Worm (Caenorhabditis elegans) whole organism, L2 larva: ENCODE data around the gene nspg-7.1.

Source experiments
- C34F6.9 ChIP-seq: fragments of 150-350 bp; optimal IDR thresholded peaks from 2 replicates; lab custom pipeline; 2014; ENCODE audit warnings: missing biosample characterization, missing genetic modification characterization
- F13H6.1 ChIP-seq: sonication (generic microtip); optimal IDR thresholded peaks from 2 replicates; lab custom pipeline; 2016; ENCODE audit warnings: missing genetic modification characterization, missing compliant biosample characterization
- R02D3.7 ChIP-seq: fragments of 150-350 bp; optimal IDR thresholded peaks from 2 replicates; lab custom pipeline; 2014; ENCODE audit warnings: missing biosample characterization, missing genetic modification characterization
- ZK546.5 ChIP-seq: sonication (generic microtip); optimal IDR thresholded peaks from 2 replicates; lab custom pipeline; 2017; ENCODE audit warnings: missing biosample characterization, missing genetic modification characterization
- alr-1 ChIP-seq: fragments of 150-350 bp; optimal IDR thresholded peaks from 2 replicates; lab custom pipeline; 2014; ENCODE audit warnings: missing biosample characterization, missing genetic modification characterization
- aly-2 ChIP-seq: fragments of 150-350 bp; optimal IDR thresholded peaks from 2 replicates; lab custom pipeline; 2014; ENCODE audit warnings: missing biosample characterization, missing genetic modification characterization
- ama-1 ChIP-seq: fragments of 150-350 bp; optimal IDR thresholded peaks from 2 replicates; lab custom pipeline; 2018; ENCODE audit warnings: inconsistent platforms
- blmp-1 ChIP-seq: sonication (generic microtip); optimal IDR thresholded peaks from 2 replicates; lab custom pipeline; 2017; ENCODE audit warnings: missing genetic modification characterization, mild to moderate bottlenecking, missing compliant biosample characterization, antibody characterized with exemption, moderate library complexity; ENCODE audit not compliant: insufficient read depth
- ceh-82 ChIP-seq: fragments of 150-350 bp; optimal IDR thresholded peaks from 2 replicates; lab custom pipeline; 2014; ENCODE audit warnings: missing biosample characterization, missing genetic modification characterization
- crh-2 ChIP-seq: sonication (generic microtip); optimal IDR thresholded peaks from 2 replicates; lab custom pipeline; 2017; ENCODE audit warnings: missing biosample characterization, missing genetic modification characterization
- dmd-4 ChIP-seq: sonication (generic microtip); optimal IDR thresholded peaks from 2 replicates; lab custom pipeline; 2017; ENCODE audit warnings: missing biosample characterization, missing genetic modification characterization
- egl-27 ChIP-seq: sonication (generic microtip); optimal IDR thresholded peaks from 3 replicates; lab custom pipeline; 2017; ENCODE audit warnings: missing biosample characterization, missing genetic modification reagents, missing genetic modification characterization
- fos-1 ChIP-seq: fragments of 150-350 bp; optimal IDR thresholded peaks from 2 replicates; lab custom pipeline; 2014; ENCODE audit warnings: missing biosample characterization, missing genetic modification characterization
- gmeb-1 ChIP-seq: fragments of 150-350 bp; optimal IDR thresholded peaks from 2 replicates; lab custom pipeline; 2014; ENCODE audit warnings: missing biosample characterization, missing genetic modification characterization
- lin-11 ChIP-seq: fragments of 150-350 bp; sonication (generic microtip); optimal IDR thresholded peaks from 2 replicates; lab custom pipeline; 2014; ENCODE audit warnings: missing biosample characterization, missing genetic modification characterization, inconsistent platforms, mixed read lengths
- lin-39 ChIP-seq: fragments of 150-350 bp; optimal IDR thresholded peaks from 2 replicates; lab custom pipeline; 2014; ENCODE audit warnings: missing biosample characterization, missing genetic modification reagents, missing genetic modification characterization
- lsy-2 ChIP-seq, 2 experiments: fragments of 150-350 bp in 1 of 2; sonication (generic microtip) in 1 of 2; optimal IDR thresholded peaks; 2 replicates each; lab custom pipeline; 2014 to 2017; ENCODE audit warnings: missing biosample characterization in 2 of 2, missing genetic modification characterization in 2 of 2
- mdl-1 ChIP-seq, 2 experiments: fragments of 150-350 bp in 1 of 2; sonication (generic microtip) in 1 of 2; optimal IDR thresholded peaks; 2 replicates each; lab custom pipeline; 2017; ENCODE audit warnings: missing biosample characterization in 2 of 2, missing genetic modification characterization in 2 of 2
- nhr-10 ChIP-seq: sonication (generic microtip); optimal IDR thresholded peaks from 2 replicates; lab custom pipeline; 2017; ENCODE audit warnings: missing biosample characterization, missing genetic modification characterization
- nhr-12 ChIP-seq: fragments of 150-350 bp; optimal IDR thresholded peaks from 2 replicates; lab custom pipeline; 2014; ENCODE audit warnings: missing biosample characterization, missing genetic modification characterization
- nhr-129 ChIP-seq: fragments of 150-350 bp; optimal IDR thresholded peaks from 2 replicates; lab custom pipeline; 2014; ENCODE audit warnings: missing biosample characterization, missing genetic modification characterization
- nhr-23 ChIP-seq: fragments of 150-350 bp; optimal IDR thresholded peaks from 2 replicates; lab custom pipeline; 2014; ENCODE audit warnings: missing biosample characterization, missing genetic modification reagents, missing genetic modification characterization
- nhr-237 ChIP-seq: fragments of 150-350 bp; optimal IDR thresholded peaks from 2 replicates; lab custom pipeline; 2014; ENCODE audit warnings: missing biosample characterization, missing genetic modification characterization
- nhr-25 ChIP-seq: fragments of 150-350 bp; sonication (generic microtip); optimal IDR thresholded peaks from 3 replicates; lab custom pipeline; 2014; ENCODE audit warnings: missing biosample characterization, missing genetic modification characterization
- nhr-6 ChIP-seq: fragments of 150-350 bp; optimal IDR thresholded peaks from 2 replicates; lab custom pipeline; 2014; ENCODE audit warnings: missing biosample characterization, missing genetic modification characterization
- skn-1 ChIP-seq: sonication (generic microtip); optimal IDR thresholded peaks from 2 replicates; lab custom pipeline; 2017; ENCODE audit warnings: missing biosample characterization, missing genetic modification characterization
- sma-3 ChIP-seq: sonication (generic microtip); optimal IDR thresholded peaks from 2 replicates; lab custom pipeline; 2016; ENCODE audit warnings: missing genetic modification reagents, missing genetic modification characterization, missing compliant biosample characterization
- sma-9 ChIP-seq, 2 experiments: fragments of 150-350 bp in 1 of 2; sonication (generic microtip) in 1 of 2; optimal IDR thresholded peaks; 2 replicates each; lab custom pipeline; 2014 to 2016; ENCODE audit warnings: missing genetic modification characterization in 2 of 2, mild to moderate bottlenecking in 1 of 2, missing biosample characterization in 1 of 2, missing compliant biosample characterization in 1 of 2, missing genetic modification reagents in 1 of 2, moderate library complexity in 1 of 2
- snpc-4 ChIP-seq: fragments of 150-350 bp; optimal IDR thresholded peaks from 2 replicates; lab custom pipeline; 2014; ENCODE audit warnings: missing biosample characterization, missing genetic modification characterization
- unc-55 ChIP-seq: fragments of 150-350 bp; sonication (generic microtip); optimal IDR thresholded peaks from 3 replicates; lab custom pipeline; 2014; ENCODE audit warnings: missing biosample characterization, missing genetic modification reagents, missing genetic modification characterization
- unc-62 ChIP-seq: fragments of 150-350 bp; optimal IDR thresholded peaks from 2 replicates; lab custom pipeline; 2014; ENCODE audit warnings: missing biosample characterization, missing genetic modification reagents, missing genetic modification characterization
- ztf-1 ChIP-seq: fragments of 200-800 bp; sonication (Bioruptor generic); conservative IDR thresholded peaks from 2 replicates; pipeline ENCODE4 v1.3.6; 2022; ENCODE audit warnings: missing genetic modification characterization, missing compliant biosample characterization
- ztf-11 ChIP-seq: sonication (generic microtip); optimal IDR thresholded peaks from 2 replicates; lab custom pipeline; 2017; ENCODE audit warnings: missing biosample characterization, missing genetic modification characterization

Gene nspg-7.1

ce11 chrIV:9335552-9336251 lies 5.0 kb upstream of the nspg-7.1 start, which contains the start of the genes coa-4 and T20D3.14 (continued):
- peak; percentile 40 for TF ChIP-seq gmeb-1 (tag; lab: Kevin White, UChicago)
- TF ChIP-seq blmp-1 (tag; lab: Kevin White, UChicago), result no peak
- TF ChIP-seq unc-55 (GFP tag; lab: Kevin White, UChicago), result peak; percentile 39
- no peak for TF ChIP-seq dmd-4 (tag; lab: Kevin White, UChicago)
- no peak for TF ChIP-seq ztf-11
- peak in 1 of 2 experiments; percentile 69 for TF ChIP-seq lsy-2 (tag; optimal IDR thresholded peaks at IDR 0.05; lab: Kevin White, UChicago)
- no peak for TF ChIP-seq nhr-237 (tag; lab: Kevin White, UChicago)
- no peak for TF ChIP-seq ama-1 (lab: Kevin White, UChicago)
- no peak for TF ChIP-seq nhr-6 (tag; lab: Kevin White, UChicago)
- TF ChIP-seq alr-1 (tag; lab: Kevin White, UChicago), result no peak
- TF ChIP-seq nhr-10, result no peak
- TF ChIP-seq ZK546.5 (tag; lab: Kevin White, UChicago), result no peak
- no peak for TF ChIP-seq egl-27 (tag; lab: Kevin White, UChicago)
- peak; percentile 63 for TF ChIP-seq fos-1
- no peak for TF ChIP-seq lin-39 (tag; lab: Kevin White, UChicago)
- TF ChIP-seq F13H6.1 (tag; lab: Kevin White, UChicago), result peak; percentile 28
- no peak for TF ChIP-seq mdl-1 (tag; optimal IDR thresholded peaks at IDR 0.05; lab: Kevin White, UChicago)
- TF ChIP-seq aly-2, result no peak
- TF ChIP-seq C34F6.9 (tag; lab: Kevin White, UChicago), result peak; percentile 56
- TF ChIP-seq ztf-1, result no peak
- TF ChIP-seq, all 48 proteins: peak for 12

- TF ChIP-seq crh-2 (tag; lab: Kevin White, UChicago), result peak; percentile 73
- peak; percentile 10 for TF ChIP-seq gmeb-1 (tag; lab: Kevin White, UChicago)
- TF ChIP-seq mdl-1 (tag; optimal IDR thresholded peaks at IDR 0.05; lab: Kevin White, UChicago), result no peak
- peak; percentile 97 for TF ChIP-seq fos-1
- peak; percentile 6 for TF ChIP-seq sma-9 (GFP tag; optimal IDR thresholded peaks at IDR 0.05; lab: Kevin White, UChicago)
- no peak for TF ChIP-seq sma-9 (tag; optimal IDR thresholded peaks at IDR 0.05; lab: Kevin White, UChicago)
These were observed 2.4 kb upstream of the nspg-7.1 start for ce11 chrIV:9333007-9333406.

ce11 chrIV:9327706-9328105 lies 2.9 kb downstream of the nspg-7.1 start, which contains the start of gene clec-183:
Gene clec-183 (plus strand): TSS chrIV:9328006.
- TF ChIP-seq skn-1 (no peak), ztf-11 (no peak), nhr-129 (tag; lab: Kevin White, UChicago) (no peak), gmeb-1 (tag; lab: Kevin White, UChicago) (no peak), ama-1 (lab: Kevin White, UChicago) (no peak)
- TF ChIP-seq, all 48 proteins: peak for 0

ce11 chrIV:9323989-9324506 lies 6.6 kb downstream of the nspg-7.1 start, which contains the start of the genes nspg-11 and F49C12.15:
Gene nspg-11 (minus strand): TSS chrIV:9324089.
Gene F49C12.15 (plus strand): TSS chrIV:9324456.
- TF ChIP-seq nhr-23 (tag; lab: Kevin White, UChicago) (no peak), ama-1 (lab: Kevin White, UChicago) (no peak), nhr-25 (no peak), ceh-82 (tag; lab: Kevin White, UChicago) (no peak), crh-2 (tag; lab: Kevin White, UChicago) (no peak), blmp-1 (tag; lab: Kevin White, UChicago) (no peak), dmd-4 (tag; lab: Kevin White, UChicago) (no peak), unc-62 (GFP tag; lab: Kevin White, UChicago) (no peak), skn-1 (no peak), R02D3.7 (tag; lab: Kevin White, UChicago) (no peak), ZK546.5 (tag; lab: Kevin White, UChicago) (no peak), nhr-12 (tag; lab: Kevin White, UChicago) (no peak)
- TF ChIP-seq, all 48 proteins: peak for 0

ce11 chrIV:9322489-9322888 lies 8.2 kb downstream of the nspg-7.1 start:
- TF ChIP-seq sma-3 (GFP tag; lab: Kevin White, UChicago) (peak; percentile 25), alr-1 (tag; lab: Kevin White, UChicago) (no peak), crh-2 (tag; lab: Kevin White, UChicago) (peak; percentile 25), snpc-4 (tag; lab: Kevin White, UChicago) (no peak), lsy-2 (tag; optimal IDR thresholded peaks at IDR 0.05; lab: Kevin White, UChicago) (no peak), sma-9 (GFP tag; optimal IDR thresholded peaks at IDR 0.05; lab: Kevin White, UChicago) (peak; percentile 37), sma-9 (tag; optimal IDR thresholded peaks at IDR 0.05; lab: Kevin White, UChicago) (no peak), lin-11 (tag; lab: Kevin White, UChicago) (no peak), blmp-1 (tag; lab: Kevin White, UChicago) (no peak), ama-1 (lab: Kevin White, UChicago) (peak; percentile 16)
- TF ChIP-seq, all 48 proteins: peak for 4
